Fruit fly (Drosophila melanogaster): ENCODE measurements around the gene Alg13.

DNA sequence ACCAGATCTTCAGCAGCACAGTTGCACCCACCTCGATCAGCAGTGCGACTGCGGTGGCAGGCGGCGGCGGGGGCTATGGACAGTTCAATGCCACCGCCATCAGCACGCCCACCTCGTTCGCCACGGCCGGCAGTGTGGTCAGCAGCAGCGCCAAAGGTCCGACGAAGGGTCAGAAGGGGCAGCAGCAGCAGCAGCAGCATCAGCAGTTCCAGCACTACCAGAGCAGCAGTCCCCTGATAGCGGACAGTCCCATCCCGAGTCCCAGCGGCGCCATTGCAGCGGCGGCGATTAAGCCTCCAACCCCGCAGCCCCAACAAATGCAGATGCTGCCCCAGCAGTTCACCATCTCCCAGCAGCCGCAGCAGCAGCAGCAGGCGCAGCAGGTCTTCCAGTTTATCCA is 40.4 kb downstream of the Alg13 start:
- no peak for TF ChIP-seq CG10348 (GFP tag; IDR thresholded peaks at IDR 0.05)
- TF ChIP-seq CG32121 (GFP tag; IDR thresholded peaks at IDR 0.05): no peak

All from whole organism, pupa.